Fruit fly (Drosophila melanogaster) whole organism, adult: Measurements from ENCODE around the gene CG17770.

Experiments used
- CG11617 ChIP-seq: fragments of 200-800 bp; sonication (Bioruptor generic); optimal IDR thresholded peaks from 2 replicates; lab custom pipeline; 2017; ENCODE audit warnings: mild to moderate bottlenecking, missing biosample characterization, missing genetic modification reagents, missing genetic modification characterization
- CG12768 ChIP-seq: fragments of 200-800 bp; sonication (Bioruptor generic); optimal IDR thresholded peaks from 2 replicates; lab custom pipeline; 2017; ENCODE audit warnings: missing biosample characterization, missing genetic modification characterization, mild to moderate bottlenecking, moderate library complexity, missing genetic modification reagents
- CG14711 ChIP-seq: fragments of 200-800 bp; sonication (Bioruptor generic); optimal IDR thresholded peaks from 2 replicates; lab custom pipeline; 2018; ENCODE audit warnings: missing biosample characterization, mild to moderate bottlenecking, missing genetic modification characterization, moderate library complexity
- CG33017 ChIP-seq: fragments of 200-800 bp; sonication (Bioruptor generic); optimal IDR thresholded peaks from 2 replicates; lab custom pipeline; 2018; ENCODE audit warnings: missing biosample characterization, mild to moderate bottlenecking, missing genetic modification characterization, moderate library complexity
- CG5204 ChIP-seq: fragments of 200-800 bp; sonication (Bioruptor generic); optimal IDR thresholded peaks from 2 replicates; lab custom pipeline; 2016; ENCODE audit warnings: missing biosample characterization, missing genetic modification characterization
- Crg-1 ChIP-seq: fragments of 200-800 bp; sonication (Bioruptor generic); optimal IDR thresholded peaks from 2 replicates; lab custom pipeline; 2016; ENCODE audit warnings: missing biosample characterization, missing genetic modification characterization
- Mnt ChIP-seq: fragments of 200-800 bp; sonication (Bioruptor generic); optimal IDR thresholded peaks from 2 replicates; lab custom pipeline; 2016; ENCODE audit warnings: missing biosample characterization, mild to moderate bottlenecking, missing genetic modification characterization
- cic ChIP-seq: fragments of 200-800 bp; sonication (Bioruptor generic); optimal IDR thresholded peaks from 2 replicates; lab custom pipeline; 2017; ENCODE audit warnings: missing biosample characterization, mild to moderate bottlenecking, missing genetic modification characterization, moderate library complexity
- cnc ChIP-seq, 2 experiments: fragments of >200 bp; optimal IDR thresholded peaks; 2 replicates each; lab custom pipeline; 2017
- ovo ChIP-seq: fragments of 200-800 bp; sonication (Bioruptor generic); optimal IDR thresholded peaks from 2 replicates; lab custom pipeline; 2016; ENCODE audit warnings: missing biosample characterization, missing genetic modification characterization
- pad ChIP-seq: fragments of 200-800 bp; sonication (Bioruptor generic); optimal IDR thresholded peaks from 3 replicates; lab custom pipeline; 2017; ENCODE audit warnings: missing biosample characterization, missing genetic modification characterization, mild to moderate bottlenecking, moderate library complexity, missing genetic modification reagents
- tj ChIP-seq: fragments of 200-800 bp; sonication (Bioruptor generic); optimal IDR thresholded peaks from 3 replicates; lab custom pipeline; 2017; ENCODE audit warnings: missing biosample characterization, mild to moderate bottlenecking, missing genetic modification characterization, moderate library complexity
- toe ChIP-seq: fragments of 200-800 bp; sonication (Bioruptor generic); optimal IDR thresholded peaks from 2 replicates; lab custom pipeline; 2016; ENCODE audit warnings: missing biosample characterization, missing genetic modification characterization

DNA sequence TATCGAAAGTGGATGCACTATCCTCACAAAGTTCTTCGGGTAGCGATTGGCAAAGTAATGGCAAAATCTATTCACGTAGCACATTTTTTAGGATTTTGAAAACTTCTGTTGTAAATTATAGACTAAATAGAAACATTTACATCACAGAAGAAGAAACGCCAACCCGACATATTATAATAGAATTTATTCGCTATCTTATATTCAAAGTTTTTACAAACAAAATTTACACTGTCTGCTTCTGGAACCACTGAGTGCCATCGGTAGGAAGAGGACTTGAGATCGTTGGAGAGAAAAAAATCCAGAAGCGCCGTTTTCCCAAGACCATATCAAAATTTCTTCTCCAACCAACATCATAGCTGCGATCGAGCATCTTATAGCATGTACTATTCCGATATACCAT, 34.6 kb upstream of the CG17770 start, which contains the start of gene CG17195:
- TF ChIP-seq cnc (optimal IDR thresholded peaks at IDR 0.05; lab: Kevin White, UChicago) (no peak), ovo (GFP tag; lab: Kevin White, UChicago) (no peak), CG14711 (tag; lab: Kevin White, UChicago) (no peak), Crg-1 (GFP tag; lab: Kevin White, UChicago) (no peak), CG5204 (GFP tag; lab: Kevin White, UChicago) (no peak), tj (no peak), CG33017 (no peak), CG11617 (GFP tag; lab: Kevin White, UChicago) (no peak), Mnt (GFP tag; lab: Kevin White, UChicago) (no peak), pad (GFP tag; lab: Kevin White, UChicago) (no peak), cic (GFP tag; lab: Kevin White, UChicago) (no peak), toe (no peak), CG12768 (no peak)
